Worm (Caenorhabditis elegans) whole organism, late embryonic: ENCODE measurements around the gene T28C6.7.
A peak's percentile ranks its signal among the peaks of the same experiment; 100 is the strongest.

Source experiments
- C38D4.7 ChIP-seq: fragments of 200-800 bp; sonication (Bioruptor generic); optimal IDR thresholded peaks from 2 replicates; lab custom pipeline; 2018; ENCODE audit warnings: mild to moderate bottlenecking, missing genetic modification characterization, moderate library complexity, missing compliant biosample characterization
- K02D7.2 ChIP-seq: sonication (generic microtip); optimal IDR thresholded peaks from 2 replicates; lab custom pipeline; 2017; ENCODE audit warnings: mild to moderate bottlenecking, missing genetic modification characterization, missing compliant biosample characterization
- K09A11.1 ChIP-seq: sonication (generic microtip); optimal IDR thresholded peaks from 2 replicates; lab custom pipeline; 2017; ENCODE audit warnings: antibody characterized with exemption, mild to moderate bottlenecking, missing genetic modification characterization, missing compliant biosample characterization; ENCODE audit not compliant: insufficient read depth
- Y22D7AL.16 ChIP-seq: sonication (generic microtip); optimal IDR thresholded peaks from 2 replicates; lab custom pipeline; 2016; ENCODE audit warnings: missing genetic modification characterization, missing compliant biosample characterization
- ahr-1 ChIP-seq: sonication (generic microtip); optimal IDR thresholded peaks from 2 replicates; lab custom pipeline; 2016; ENCODE audit warnings: missing genetic modification characterization, missing compliant biosample characterization
- ceh-14 ChIP-seq: sonication (generic microtip); optimal IDR thresholded peaks from 2 replicates; lab custom pipeline; 2016; ENCODE audit warnings: missing genotype, missing genetic modification characterization, missing compliant biosample characterization
- ceh-19 ChIP-seq: fragments of 200-800 bp; sonication (Bioruptor generic); optimal IDR thresholded peaks from 2 replicates; lab custom pipeline; 2018; ENCODE audit warnings: mild to moderate bottlenecking, missing genetic modification characterization, missing compliant biosample characterization
- ceh-2 ChIP-seq: sonication (generic microtip); optimal IDR thresholded peaks from 2 replicates; lab custom pipeline; 2016; ENCODE audit warnings: missing genotype, missing genetic modification characterization, missing compliant biosample characterization
- ceh-22 ChIP-seq: sonication (generic microtip); optimal IDR thresholded peaks from 2 replicates; lab custom pipeline; 2017; ENCODE audit warnings: missing biosample characterization, missing genetic modification characterization
- ceh-24 ChIP-seq: sonication (generic microtip); optimal IDR thresholded peaks from 2 replicates; lab custom pipeline; 2016; ENCODE audit warnings: mild to moderate bottlenecking, missing genetic modification characterization, missing compliant biosample characterization
- ceh-30 ChIP-seq: fragments of 150-350 bp; optimal IDR thresholded peaks from 2 replicates; lab custom pipeline; 2014; ENCODE audit warnings: missing biosample characterization, missing genetic modification characterization
- che-1 ChIP-seq: sonication (generic microtip); optimal IDR thresholded peaks from 2 replicates; lab custom pipeline; 2016; ENCODE audit warnings: mild to moderate bottlenecking, missing genetic modification characterization, missing compliant biosample characterization
- dmd-4 ChIP-seq: sonication (generic microtip); optimal IDR thresholded peaks from 2 replicates; lab custom pipeline; 2016; ENCODE audit warnings: borderline replicate concordance, missing genetic modification characterization, missing compliant biosample characterization
- dve-1 ChIP-seq: sonication (generic microtip); optimal IDR thresholded peaks from 2 replicates; lab custom pipeline; 2017; ENCODE audit warnings: antibody characterized with exemption, mild to moderate bottlenecking, missing genetic modification characterization, missing compliant biosample characterization
- elt-2 ChIP-seq: sonication (generic microtip); optimal IDR thresholded peaks from 2 replicates; lab custom pipeline; 2016; ENCODE audit warnings: missing genetic modification reagents, missing genetic modification characterization, missing compliant biosample characterization
- elt-4 ChIP-seq: sonication (generic microtip); optimal IDR thresholded peaks from 2 replicates; lab custom pipeline; 2016; ENCODE audit warnings: missing genetic modification characterization, missing compliant biosample characterization
- ets-4 ChIP-seq: sonication (generic microtip); optimal IDR thresholded peaks from 2 replicates; lab custom pipeline; 2016; ENCODE audit warnings: missing genetic modification characterization, missing compliant biosample characterization
- eyg-1 ChIP-seq: sonication (generic microtip); optimal IDR thresholded peaks from 2 replicates; lab custom pipeline; 2016; ENCODE audit warnings: missing genotype, missing genetic modification characterization, missing compliant biosample characterization
- fax-1 ChIP-seq: sonication (generic microtip); optimal IDR thresholded peaks from 2 replicates; lab custom pipeline; 2016; ENCODE audit warnings: missing genotype, missing genetic modification characterization, missing compliant biosample characterization
- fkh-10 ChIP-seq: fragments of 150-350 bp; optimal IDR thresholded peaks from 2 replicates; lab custom pipeline; 2014; ENCODE audit warnings: missing biosample characterization, missing genetic modification reagents, missing genetic modification characterization
- fkh-6 ChIP-seq: sonication (generic microtip); optimal IDR thresholded peaks from 2 replicates; lab custom pipeline; 2016; ENCODE audit warnings: missing genetic modification characterization, missing compliant biosample characterization
- gmeb-2 ChIP-seq: sonication (generic microtip); optimal IDR thresholded peaks from 2 replicates; lab custom pipeline; 2016; ENCODE audit warnings: missing genetic modification characterization, inconsistent platforms, missing compliant biosample characterization
- hlh-13 ChIP-seq: fragments of 200-800 bp; sonication (Bioruptor generic); optimal IDR thresholded peaks from 2 replicates; lab custom pipeline; 2018; ENCODE audit warnings: mild to moderate bottlenecking, missing genetic modification characterization, missing compliant biosample characterization
- hlh-30 ChIP-seq: sonication (generic microtip); optimal IDR thresholded peaks from 2 replicates; lab custom pipeline; 2017; ENCODE audit warnings: antibody characterized with exemption, missing genetic modification characterization, missing compliant biosample characterization; ENCODE audit not compliant: insufficient read depth
- hlh-6 ChIP-seq: sonication (generic microtip); optimal IDR thresholded peaks from 2 replicates; lab custom pipeline; 2016; ENCODE audit warnings: missing genotype, missing genetic modification characterization, missing compliant biosample characterization
- lim-6 ChIP-seq: sonication (generic microtip); optimal IDR thresholded peaks from 2 replicates; lab custom pipeline; 2016; ENCODE audit warnings: missing genetic modification characterization, missing compliant biosample characterization
- lin-11 ChIP-seq: fragments of 200-800 bp; sonication (Bioruptor generic); optimal IDR thresholded peaks from 2 replicates; lab custom pipeline; 2018; ENCODE audit warnings: mild to moderate bottlenecking, missing genetic modification characterization, missing compliant biosample characterization
- madf-2 ChIP-seq: sonication (generic microtip); optimal IDR thresholded peaks from 2 replicates; lab custom pipeline; 2017; ENCODE audit warnings: missing genetic modification characterization, missing compliant biosample characterization
- nhr-11 ChIP-seq: fragments of 150-350 bp; optimal IDR thresholded peaks from 2 replicates; lab custom pipeline; 2014; ENCODE audit warnings: missing biosample characterization, missing genetic modification characterization
- npax-4 ChIP-seq: sonication (generic microtip); optimal IDR thresholded peaks from 2 replicates; lab custom pipeline; 2016; ENCODE audit warnings: missing genetic modification characterization, missing compliant biosample characterization
- pag-3 ChIP-seq: sonication (generic microtip); optimal IDR thresholded peaks from 2 replicates; lab custom pipeline; 2016; ENCODE audit warnings: missing compliant biosample characterization, missing genetic modification characterization, borderline replicate concordance
- pat-9 ChIP-seq: fragments of 200-800 bp; sonication (Bioruptor generic); optimal IDR thresholded peaks from 2 replicates; lab custom pipeline; 2018; ENCODE audit warnings: mild to moderate bottlenecking, missing genetic modification characterization, moderate library complexity, missing compliant biosample characterization
- pha-2 ChIP-seq: sonication (generic microtip); optimal IDR thresholded peaks from 2 replicates; lab custom pipeline; 2017; ENCODE audit warnings: mild to moderate bottlenecking, missing genetic modification characterization, missing compliant biosample characterization
- pha-4 ChIP-seq: fragments of 150-350 bp; optimal IDR thresholded peaks from 2 replicates; lab custom pipeline; 2018; ENCODE audit warnings: missing biosample characterization, missing genetic modification reagents, missing genetic modification characterization
- pqm-1 ChIP-seq: sonication (generic microtip); optimal IDR thresholded peaks from 2 replicates; lab custom pipeline; 2016; ENCODE audit warnings: missing genetic modification characterization, missing compliant biosample characterization
- ref-2 ChIP-seq: sonication (generic microtip); optimal IDR thresholded peaks from 2 replicates; lab custom pipeline; 2016; ENCODE audit warnings: missing genetic modification characterization, missing compliant biosample characterization
- sdc-2 ChIP-seq: sonication (generic microtip); optimal IDR thresholded peaks from 2 replicates; lab custom pipeline; 2016; ENCODE audit warnings: missing genotype, missing genetic modification characterization, missing compliant biosample characterization
- sox-4 ChIP-seq: sonication (generic microtip); optimal IDR thresholded peaks from 2 replicates; lab custom pipeline; 2017; ENCODE audit warnings: mild to moderate bottlenecking, missing genetic modification characterization, inconsistent platforms, missing compliant biosample characterization
- syd-9 ChIP-seq: sonication (generic microtip); optimal IDR thresholded peaks from 2 replicates; lab custom pipeline; 2016; ENCODE audit warnings: mild to moderate bottlenecking, missing genetic modification characterization, moderate library complexity, missing compliant biosample characterization
- tbx-7 ChIP-seq: sonication (generic microtip); optimal IDR thresholded peaks from 2 replicates; lab custom pipeline; 2016; ENCODE audit warnings: missing genotype, missing genetic modification characterization, missing compliant biosample characterization
- unc-55 ChIP-seq: sonication (generic microtip); optimal IDR thresholded peaks from 2 replicates; lab custom pipeline; 2017; ENCODE audit warnings: missing biosample characterization, missing genetic modification reagents, missing genetic modification characterization
- unc-86 ChIP-seq: sonication (generic microtip); optimal IDR thresholded peaks from 2 replicates; lab custom pipeline; 2016; ENCODE audit warnings: missing genetic modification characterization, missing compliant biosample characterization
- ztf-16 ChIP-seq: sonication (generic microtip); optimal IDR thresholded peaks from 2 replicates; lab custom pipeline; 2017; ENCODE audit warnings: missing genetic modification characterization, missing compliant biosample characterization

Gene T28C6.7

ce11 chrIV:8807327-8807726 lies 20.3 kb upstream of the T28C6.7 start:
- TF ChIP-seq C38D4.7 (GFP tag; lab: Kevin White, UChicago) (no peak), K09A11.1 (tag; lab: Kevin White, UChicago) (no peak), ets-4 (tag; lab: Kevin White, UChicago) (no peak), K02D7.2 (no peak), hlh-30 (tag; lab: Kevin White, UChicago) (no peak), ref-2 (no peak), hlh-6 (no peak), unc-55 (no peak), ahr-1 (no peak), ceh-14 (tag; lab: Kevin White, UChicago) (no peak), ceh-30 (tag; lab: Kevin White, UChicago) (no peak), pat-9 (tag; lab: Kevin White, UChicago) (no peak), gmeb-2 (tag; lab: Kevin White, UChicago) (no peak), pha-2 (tag; lab: Kevin White, UChicago) (no peak), lin-11 (no peak), pag-3 (tag; lab: Kevin White, UChicago) (no peak)

- TF ChIP-seq elt-4 (tag; lab: Kevin White, UChicago) = no peak
- TF ChIP-seq unc-55 = peak; percentile 75
Observed at ce11 chrIV:8813614-8814013, 14.0 kb upstream of the T28C6.7 start, which contains the start of gene exc-5. TSS of gene exc-5 (minus strand) at chrIV:8813670.

ce11 chrIV:8815162-8815561 lies 12.4 kb upstream of the T28C6.7 start:
- TF ChIP-seq tbx-7 (no peak), hlh-13 (no peak), pat-9 (tag; lab: Kevin White, UChicago) (no peak), ceh-24 (no peak), gmeb-2 (tag; lab: Kevin White, UChicago) (no peak), ref-2 (no peak), pqm-1 (tag; lab: Kevin White, UChicago) (no peak), fkh-6 (tag; lab: Kevin White, UChicago) (no peak), unc-86 (tag; lab: Kevin White, UChicago) (no peak), unc-55 (no peak), elt-2 (tag; lab: Kevin White, UChicago) (no peak), dmd-4 (no peak), fax-1 (tag; lab: Kevin White, UChicago) (no peak), fkh-10 (no peak), eyg-1 (no peak)

ce11 chrIV:8816029-8816428 lies 11.6 kb upstream of the T28C6.7 start, which contains the start of gene grsp-2:
TSS of gene grsp-2 (plus strand) at chrIV:8816329.
- TF ChIP-seq C38D4.7 (GFP tag; lab: Kevin White, UChicago) (no peak), che-1 (no peak), dmd-4 (no peak), nhr-11 (tag; lab: Kevin White, UChicago) (no peak), ceh-2 (tag; lab: Kevin White, UChicago) (no peak), Y22D7AL.16 (tag; lab: Kevin White, UChicago) (no peak), ztf-16 (tag; lab: Kevin White, UChicago) (no peak), npax-4 (tag; lab: Kevin White, UChicago) (no peak), syd-9 (tag; lab: Kevin White, UChicago) (no peak), pha-2 (tag; lab: Kevin White, UChicago) (no peak), madf-2 (tag; lab: Kevin White, UChicago) (no peak), sox-4 (tag; lab: Kevin White, UChicago) (no peak), sdc-2 (tag; lab: Kevin White, UChicago) (no peak), ceh-19 (GFP tag; lab: Kevin White, UChicago) (no peak), lim-6 (no peak), dve-1 (tag; lab: Kevin White, UChicago) (no peak), pha-4 (tag; lab: Kevin White, UChicago) (no peak), ceh-22 (tag; lab: Kevin White, UChicago) (no peak)
